Fruit fly (Drosophila melanogaster): Measurements from ENCODE around the gene CG14200.

DNA sequence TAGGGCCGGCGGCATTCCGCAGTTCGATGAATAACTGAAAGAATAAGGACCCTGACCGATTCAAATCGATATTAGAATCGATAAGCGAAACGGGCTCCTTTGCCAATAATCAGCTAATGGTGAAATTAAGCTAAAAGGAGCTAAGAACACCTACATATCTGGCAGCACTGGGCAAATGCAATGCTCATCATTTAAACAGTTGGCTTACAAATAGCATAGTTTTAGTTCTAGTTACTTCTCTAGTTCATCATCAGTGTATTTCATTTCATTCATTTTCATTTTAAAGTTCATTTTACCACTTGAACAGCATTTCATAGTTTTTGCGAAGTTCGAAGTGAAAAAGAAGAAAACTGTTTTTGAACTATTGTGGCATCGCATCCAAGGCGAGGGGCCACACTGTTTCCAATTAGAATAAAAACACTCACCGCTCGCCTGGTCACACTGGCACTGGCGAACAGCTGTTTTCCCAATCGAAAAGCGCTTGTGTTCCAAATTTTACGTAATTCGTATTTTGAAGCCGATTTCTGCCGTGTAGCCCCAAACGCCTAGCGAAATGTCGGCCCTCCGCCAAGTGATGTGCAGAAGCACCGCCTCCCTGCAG is 3.2 kb upstream of the CG14200 start, which contains the start of the genes pcm and ND-18:
- TF ChIP-seq CG8478 (optimal IDR thresholded peaks at IDR 0.05) (no peak), CTCF (optimal IDR thresholded peaks at IDR 0.05) (no peak)
